Fruit fly (Drosophila melanogaster): ENCODE measurements around the gene BomBc3.

The BomBc3 gene

dm6 chr3R:22049134-22049796 lies 37.6 kb upstream of the BomBc3 start (continued):
- TF ChIP-seq spab (GFP tag; optimal IDR thresholded peaks at IDR 0.05) (peak; percentile 41), vri (GFP tag; optimal IDR thresholded peaks at IDR 0.05) (peak; percentile 1), topi (GFP tag; optimal IDR thresholded peaks at IDR 0.05) (peak; percentile 31), OdsH (GFP tag; optimal IDR thresholded peaks at IDR 0.05) (peak; percentile 60), CG6854 (GFP tag; optimal IDR thresholded peaks at IDR 0.05) (no peak), CG8119 (GFP tag; IDR thresholded peaks at IDR 0.05) (peak; percentile 85), achi (GFP tag; optimal IDR thresholded peaks at IDR 0.05) (peak; percentile 61), Eip78C (GFP tag) (peak; percentile 85), Eip93F (GFP tag; optimal IDR thresholded peaks at IDR 0.05) (no peak), CG34406 (GFP tag; optimal IDR thresholded peaks at IDR 0.05) (no peak), dac (GFP tag; optimal IDR thresholded peaks at IDR 0.05) (peak; percentile 39), Met (GFP tag; optimal IDR thresholded peaks at IDR 0.05) (peak; percentile 39), dsx (GFP tag; optimal IDR thresholded peaks at IDR 0.05; ENCODE audit: poor library complexity, severe bottlenecking) (peak; percentile 62), CG6808 (GFP tag; optimal IDR thresholded peaks at IDR 0.05) (peak; percentile 23), CG10669 (GFP tag; optimal IDR thresholded peaks at IDR 0.05) (peak; percentile 52), salr (GFP tag; optimal IDR thresholded peaks at IDR 0.05) (peak in 1 of 2 experiments; percentile 50), Ets96B (tag; optimal IDR thresholded peaks at IDR 0.05) (peak; percentile 55), fd59A (GFP tag; optimal IDR thresholded peaks at IDR 0.05) (peak; percentile 32), CG31627 (GFP tag; optimal IDR thresholded peaks at IDR 0.05) (peak; percentile 11), Hr38 (GFP tag; optimal IDR thresholded peaks at IDR 0.05) (no peak), CG11902 (GFP tag; optimal IDR thresholded peaks at IDR 0.05) (no peak), CG3919 (GFP tag; optimal IDR thresholded peaks at IDR 0.05) (peak; percentile 61), CG3032 (tag; optimal IDR thresholded peaks at IDR 0.05) (peak; percentile 35), CG32006 (GFP tag; optimal IDR thresholded peaks at IDR 0.05) (peak; percentile 83), Smox (GFP tag; optimal IDR thresholded peaks at IDR 0.05) (no peak), Hr4 (GFP tag; optimal IDR thresholded peaks at IDR 0.05) (peak; percentile 79), CG9139 (GFP tag; optimal IDR thresholded peaks at IDR 0.05) (no peak), esn (GFP tag; optimal IDR thresholded peaks at IDR 0.05) (peak; percentile 53), CG4318 (GFP tag; optimal IDR thresholded peaks at IDR 0.05) (peak; percentile 61), CG8632 (GFP tag; optimal IDR thresholded peaks at IDR 0.05) (peak; percentile 31), CG8319 (GFP tag; optimal IDR thresholded peaks at IDR 0.05) (no peak), acj6 (GFP tag; optimal IDR thresholded peaks at IDR 0.05) (peak; percentile 36)

- TF ChIP-seq CG10631 (GFP tag; optimal IDR thresholded peaks at IDR 0.05) (no peak), dsx (GFP tag; optimal IDR thresholded peaks at IDR 0.05; ENCODE audit: poor library complexity, severe bottlenecking) (peak; percentile 17), topi (GFP tag; optimal IDR thresholded peaks at IDR 0.05) (no peak), net (GFP tag; optimal IDR thresholded peaks at IDR 0.05) (no peak), ss (GFP tag; optimal IDR thresholded peaks at IDR 0.05) (no peak), cyc (GFP tag; optimal IDR thresholded peaks at IDR 0.05) (no peak), CG16779 (tag; optimal IDR thresholded peaks at IDR 0.05) (no peak), CG6808 (GFP tag; optimal IDR thresholded peaks at IDR 0.05) (no peak), CG10669 (GFP tag; optimal IDR thresholded peaks at IDR 0.05) (no peak)
These were observed 34.6 kb upstream of the BomBc3 start for dm6 chr3R:22052235-22052634.

dm6 chr3R:22053202-22053601 lies 33.7 kb upstream of the BomBc3 start:
- TF ChIP-seq CG11294 (GFP tag; IDR thresholded peaks at IDR 0.05) (no peak), CG6163 (GFP tag; IDR thresholded peaks at IDR 0.05) (no peak), CG11902 (GFP tag; optimal IDR thresholded peaks at IDR 0.05) (no peak), CG6854 (GFP tag; optimal IDR thresholded peaks at IDR 0.05) (no peak), CG9139 (GFP tag; optimal IDR thresholded peaks at IDR 0.05) (no peak), net (GFP tag; optimal IDR thresholded peaks at IDR 0.05) (no peak), pdm3 (GFP tag; optimal IDR thresholded peaks at IDR 0.05) (no peak), Ets96B (tag; optimal IDR thresholded peaks at IDR 0.05) (no peak), CG10669 (GFP tag; optimal IDR thresholded peaks at IDR 0.05) (no peak), CG4318 (GFP tag; optimal IDR thresholded peaks at IDR 0.05) (no peak), lz (GFP tag; optimal IDR thresholded peaks at IDR 0.05) (no peak), esn (GFP tag; optimal IDR thresholded peaks at IDR 0.05) (no peak), vri (GFP tag; optimal IDR thresholded peaks at IDR 0.05) (no peak), topi (GFP tag; optimal IDR thresholded peaks at IDR 0.05) (no peak), svp (GFP tag) (no peak), CG8119 (GFP tag; IDR thresholded peaks at IDR 0.05) (no peak), CG3032 (tag; optimal IDR thresholded peaks at IDR 0.05) (no peak), CG32006 (GFP tag; optimal IDR thresholded peaks at IDR 0.05) (no peak), Eip78C (GFP tag) (no peak)
